Worm (Caenorhabditis elegans) whole organism, L2 larva: Measurements from ENCODE around the gene pde-12.
A peak's percentile ranks its signal among the peaks of the same experiment; 100 is the strongest.

Source experiments
- C34F6.9 ChIP-seq: fragments of 150-350 bp; optimal IDR thresholded peaks from 2 replicates; lab custom pipeline; 2014; ENCODE audit warnings: missing biosample characterization, missing genetic modification characterization
- F13H6.1 ChIP-seq: sonication (generic microtip); optimal IDR thresholded peaks from 2 replicates; lab custom pipeline; 2016; ENCODE audit warnings: missing genetic modification characterization, missing compliant biosample characterization
- R02D3.7 ChIP-seq: fragments of 150-350 bp; optimal IDR thresholded peaks from 2 replicates; lab custom pipeline; 2014; ENCODE audit warnings: missing biosample characterization, missing genetic modification characterization
- ZK546.5 ChIP-seq: sonication (generic microtip); optimal IDR thresholded peaks from 2 replicates; lab custom pipeline; 2017; ENCODE audit warnings: missing biosample characterization, missing genetic modification characterization
- alr-1 ChIP-seq: fragments of 150-350 bp; optimal IDR thresholded peaks from 2 replicates; lab custom pipeline; 2014; ENCODE audit warnings: missing biosample characterization, missing genetic modification characterization
- aly-2 ChIP-seq: fragments of 150-350 bp; optimal IDR thresholded peaks from 2 replicates; lab custom pipeline; 2014; ENCODE audit warnings: missing biosample characterization, missing genetic modification characterization
- ama-1 ChIP-seq: fragments of 150-350 bp; optimal IDR thresholded peaks from 2 replicates; lab custom pipeline; 2018; ENCODE audit warnings: inconsistent platforms
- blmp-1 ChIP-seq: sonication (generic microtip); optimal IDR thresholded peaks from 2 replicates; lab custom pipeline; 2017; ENCODE audit warnings: missing genetic modification characterization, mild to moderate bottlenecking, missing compliant biosample characterization, antibody characterized with exemption, moderate library complexity; ENCODE audit not compliant: insufficient read depth
- ceh-82 ChIP-seq: fragments of 150-350 bp; optimal IDR thresholded peaks from 2 replicates; lab custom pipeline; 2014; ENCODE audit warnings: missing biosample characterization, missing genetic modification characterization
- crh-2 ChIP-seq: sonication (generic microtip); optimal IDR thresholded peaks from 2 replicates; lab custom pipeline; 2017; ENCODE audit warnings: missing biosample characterization, missing genetic modification characterization
- dmd-4 ChIP-seq: sonication (generic microtip); optimal IDR thresholded peaks from 2 replicates; lab custom pipeline; 2017; ENCODE audit warnings: missing biosample characterization, missing genetic modification characterization
- egl-27 ChIP-seq: sonication (generic microtip); optimal IDR thresholded peaks from 3 replicates; lab custom pipeline; 2017; ENCODE audit warnings: missing biosample characterization, missing genetic modification reagents, missing genetic modification characterization
- elt-1 ChIP-seq: fragments of 150-350 bp; optimal IDR thresholded peaks from 2 replicates; lab custom pipeline; 2014; ENCODE audit warnings: missing biosample characterization, missing genetic modification characterization
- elt-3 ChIP-seq: sonication (generic microtip); optimal IDR thresholded peaks from 2 replicates; lab custom pipeline; 2017; ENCODE audit warnings: missing biosample characterization, missing genetic modification characterization
- gmeb-1 ChIP-seq: fragments of 150-350 bp; optimal IDR thresholded peaks from 2 replicates; lab custom pipeline; 2014; ENCODE audit warnings: missing biosample characterization, missing genetic modification characterization
- lin-11 ChIP-seq: fragments of 150-350 bp; sonication (generic microtip); optimal IDR thresholded peaks from 2 replicates; lab custom pipeline; 2014; ENCODE audit warnings: missing biosample characterization, missing genetic modification characterization, inconsistent platforms, mixed read lengths
- lin-13 ChIP-seq: fragments of 150-350 bp; optimal IDR thresholded peaks from 2 replicates; lab custom pipeline; 2014; ENCODE audit warnings: missing biosample characterization, missing genetic modification reagents, missing genetic modification characterization
- lsy-2 ChIP-seq, 2 experiments: fragments of 150-350 bp in 1 of 2; sonication (generic microtip) in 1 of 2; optimal IDR thresholded peaks; 2 replicates each; lab custom pipeline; 2014 to 2017; ENCODE audit warnings: missing biosample characterization in 2 of 2, missing genetic modification characterization in 2 of 2
- mab-5 ChIP-seq: fragments of 150-350 bp; optimal IDR thresholded peaks from 2 replicates; lab custom pipeline; 2014; ENCODE audit warnings: missing biosample characterization, missing genetic modification characterization
- mbf-1 ChIP-seq: sonication (generic microtip); optimal IDR thresholded peaks from 2 replicates; lab custom pipeline; 2017; ENCODE audit warnings: missing biosample characterization, missing genetic modification characterization
- mdl-1 ChIP-seq, 2 experiments: fragments of 150-350 bp in 1 of 2; sonication (generic microtip) in 1 of 2; optimal IDR thresholded peaks; 2 replicates each; lab custom pipeline; 2017; ENCODE audit warnings: missing biosample characterization in 2 of 2, missing genetic modification characterization in 2 of 2
- nhr-10 ChIP-seq: sonication (generic microtip); optimal IDR thresholded peaks from 2 replicates; lab custom pipeline; 2017; ENCODE audit warnings: missing biosample characterization, missing genetic modification characterization
- nhr-11 ChIP-seq: fragments of 150-350 bp; optimal IDR thresholded peaks from 2 replicates; lab custom pipeline; 2014; ENCODE audit warnings: missing biosample characterization, missing genetic modification characterization
- nhr-12 ChIP-seq: fragments of 150-350 bp; optimal IDR thresholded peaks from 2 replicates; lab custom pipeline; 2014; ENCODE audit warnings: missing biosample characterization, missing genetic modification characterization
- nhr-129 ChIP-seq: fragments of 150-350 bp; optimal IDR thresholded peaks from 2 replicates; lab custom pipeline; 2014; ENCODE audit warnings: missing biosample characterization, missing genetic modification characterization
- nhr-21 ChIP-seq: fragments of 150-350 bp; optimal IDR thresholded peaks from 2 replicates; lab custom pipeline; 2014; ENCODE audit warnings: missing biosample characterization, missing genetic modification characterization
- nhr-23 ChIP-seq: fragments of 150-350 bp; optimal IDR thresholded peaks from 2 replicates; lab custom pipeline; 2014; ENCODE audit warnings: missing biosample characterization, missing genetic modification reagents, missing genetic modification characterization
- nhr-237 ChIP-seq: fragments of 150-350 bp; optimal IDR thresholded peaks from 2 replicates; lab custom pipeline; 2014; ENCODE audit warnings: missing biosample characterization, missing genetic modification characterization
- nhr-25 ChIP-seq: fragments of 150-350 bp; sonication (generic microtip); optimal IDR thresholded peaks from 3 replicates; lab custom pipeline; 2014; ENCODE audit warnings: missing biosample characterization, missing genetic modification characterization
- nhr-6 ChIP-seq: fragments of 150-350 bp; optimal IDR thresholded peaks from 2 replicates; lab custom pipeline; 2014; ENCODE audit warnings: missing biosample characterization, missing genetic modification characterization
- nhr-77 ChIP-seq: fragments of 150-350 bp; optimal IDR thresholded peaks from 2 replicates; lab custom pipeline; 2014; ENCODE audit warnings: missing biosample characterization, missing genetic modification characterization
- peb-1 ChIP-seq: fragments of 150-350 bp; optimal IDR thresholded peaks from 2 replicates; lab custom pipeline; 2014; ENCODE audit warnings: missing biosample characterization, missing genetic modification characterization
- sem-4 ChIP-seq: fragments of 150-350 bp; optimal IDR thresholded peaks from 2 replicates; lab custom pipeline; 2014; ENCODE audit warnings: missing biosample characterization, missing genetic modification reagents, missing genetic modification characterization
- skn-1 ChIP-seq: sonication (generic microtip); optimal IDR thresholded peaks from 2 replicates; lab custom pipeline; 2017; ENCODE audit warnings: missing biosample characterization, missing genetic modification characterization
- sma-3 ChIP-seq: sonication (generic microtip); optimal IDR thresholded peaks from 2 replicates; lab custom pipeline; 2016; ENCODE audit warnings: missing genetic modification reagents, missing genetic modification characterization, missing compliant biosample characterization
- sma-9 ChIP-seq, 2 experiments: fragments of 150-350 bp in 1 of 2; sonication (generic microtip) in 1 of 2; optimal IDR thresholded peaks; 2 replicates each; lab custom pipeline; 2014 to 2016; ENCODE audit warnings: missing genetic modification characterization in 2 of 2, mild to moderate bottlenecking in 1 of 2, missing biosample characterization in 1 of 2, missing compliant biosample characterization in 1 of 2, missing genetic modification reagents in 1 of 2, moderate library complexity in 1 of 2
- snpc-4 ChIP-seq: fragments of 150-350 bp; optimal IDR thresholded peaks from 2 replicates; lab custom pipeline; 2014; ENCODE audit warnings: missing biosample characterization, missing genetic modification characterization
- unc-39 ChIP-seq: fragments of 150-350 bp; optimal IDR thresholded peaks from 2 replicates; lab custom pipeline; 2014; ENCODE audit warnings: missing biosample characterization, missing genetic modification characterization
- unc-55 ChIP-seq: fragments of 150-350 bp; sonication (generic microtip); optimal IDR thresholded peaks from 3 replicates; lab custom pipeline; 2014; ENCODE audit warnings: missing biosample characterization, missing genetic modification reagents, missing genetic modification characterization
- unc-62 ChIP-seq: fragments of 150-350 bp; optimal IDR thresholded peaks from 2 replicates; lab custom pipeline; 2014; ENCODE audit warnings: missing biosample characterization, missing genetic modification reagents, missing genetic modification characterization
- zag-1 ChIP-seq: fragments of 150-350 bp; optimal IDR thresholded peaks from 2 replicates; lab custom pipeline; 2014; ENCODE audit warnings: missing biosample characterization, missing genetic modification characterization
- ztf-1 ChIP-seq: fragments of 200-800 bp; sonication (Bioruptor generic); conservative IDR thresholded peaks from 2 replicates; pipeline ENCODE4 v1.3.6; 2022; ENCODE audit warnings: missing genetic modification characterization, missing compliant biosample characterization
- ztf-11 ChIP-seq: sonication (generic microtip); optimal IDR thresholded peaks from 2 replicates; lab custom pipeline; 2017; ENCODE audit warnings: missing biosample characterization, missing genetic modification characterization

Gene pde-12

ce11 chrIII:10856830-10857229 lies 12.0 kb upstream of the pde-12 start:
- TF ChIP-seq unc-55 (GFP tag; lab: Kevin White, UChicago) (peak; percentile 30), ZK546.5 (no peak), F13H6.1 (tag; lab: Kevin White, UChicago) (peak; percentile 20), lin-11 (tag; lab: Kevin White, UChicago) (no peak), sma-3 (peak; percentile 23), gmeb-1 (tag; lab: Kevin White, UChicago) (no peak), nhr-25 (tag; lab: Kevin White, UChicago) (no peak), lin-13 (GFP tag; lab: Kevin White, UChicago) (no peak), zag-1 (tag; lab: Kevin White, UChicago) (no peak), nhr-23 (tag; lab: Kevin White, UChicago) (no peak), C34F6.9 (no peak), nhr-6 (tag; lab: Kevin White, UChicago) (no peak), nhr-10 (tag; lab: Kevin White, UChicago) (no peak), R02D3.7 (tag; lab: Kevin White, UChicago) (no peak), blmp-1 (tag; lab: Kevin White, UChicago) (no peak), nhr-21 (no peak)
- TF ChIP-seq, all 48 proteins: peak for 3

DNA sequence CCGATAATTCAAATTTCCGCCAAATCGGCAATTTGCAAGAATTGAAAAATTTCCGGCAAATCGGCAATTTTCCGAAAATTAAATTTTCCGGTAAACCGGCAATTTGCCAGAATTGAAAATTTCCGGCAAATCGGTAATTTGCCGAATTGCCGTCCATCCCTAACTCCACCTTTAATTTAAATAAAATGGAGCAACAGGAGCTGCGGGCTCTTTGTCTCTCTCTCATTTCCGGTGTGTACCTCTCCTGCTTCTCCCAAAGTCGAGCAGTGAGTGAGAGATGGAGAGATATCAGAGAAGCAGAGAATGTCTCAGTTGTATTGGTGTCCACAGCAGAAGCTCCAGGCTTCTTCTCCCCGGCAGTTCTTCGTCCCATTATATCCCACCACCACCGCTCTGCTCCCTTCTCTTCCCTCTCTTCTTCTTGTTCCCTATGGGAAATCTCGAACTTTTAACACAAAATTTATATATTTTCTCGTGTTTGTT lies 10.6 kb upstream of the pde-12 start, which contains the start of gene Y39A1C.1:
Gene Y39A1C.1, plus strand, starts transcription at position 51 of the 483 bp plus-strand sequence.
- TF ChIP-seq nhr-129 (tag; lab: Kevin White, UChicago) (peak; percentile 25), ama-1 (lab: Kevin White, UChicago) (no peak), elt-3 (tag; lab: Kevin White, UChicago) (no peak), peb-1 (no peak), unc-39 (no peak), unc-62 (no peak), lin-11 (tag; lab: Kevin White, UChicago) (peak; percentile 1), gmeb-1 (tag; lab: Kevin White, UChicago) (no peak), R02D3.7 (tag; lab: Kevin White, UChicago) (no peak), ZK546.5 (no peak), nhr-6 (tag; lab: Kevin White, UChicago) (no peak), crh-2 (tag; lab: Kevin White, UChicago) (no peak), snpc-4 (tag; lab: Kevin White, UChicago) (no peak), elt-1 (tag; lab: Kevin White, UChicago) (no peak), ztf-1 (no peak), nhr-12 (tag; lab: Kevin White, UChicago) (no peak), ceh-82 (tag; lab: Kevin White, UChicago) (no peak), egl-27 (tag; lab: Kevin White, UChicago) (no peak), C34F6.9 (peak; percentile 61), mab-5 (tag; lab: Kevin White, UChicago) (no peak), nhr-21 (no peak), mdl-1 (tag; optimal IDR thresholded peaks at IDR 0.05; lab: Kevin White, UChicago) (no peak), blmp-1 (tag; lab: Kevin White, UChicago) (no peak), nhr-11 (tag; lab: Kevin White, UChicago) (no peak), dmd-4 (tag; lab: Kevin White, UChicago) (no peak), alr-1 (tag; lab: Kevin White, UChicago) (no peak), aly-2 (no peak), lsy-2 (tag; optimal IDR thresholded peaks at IDR 0.05; lab: Kevin White, UChicago) (no peak), ztf-11 (tag; lab: Kevin White, UChicago) (no peak), nhr-10 (tag; lab: Kevin White, UChicago) (no peak), zag-1 (tag; lab: Kevin White, UChicago) (no peak), nhr-237 (tag; lab: Kevin White, UChicago) (no peak), skn-1 (tag; lab: Kevin White, UChicago) (no peak), unc-55 (GFP tag; lab: Kevin White, UChicago) (peak; percentile 36), sma-9 (GFP tag; optimal IDR thresholded peaks at IDR 0.05; lab: Kevin White, UChicago) (no peak), sma-9 (tag; optimal IDR thresholded peaks at IDR 0.05; lab: Kevin White, UChicago) (no peak), F13H6.1 (tag; lab: Kevin White, UChicago) (peak; percentile 7), nhr-77 (tag; lab: Kevin White, UChicago) (no peak), mbf-1 (tag; lab: Kevin White, UChicago) (no peak), sem-4 (tag; lab: Kevin White, UChicago) (no peak)
